Worm (Caenorhabditis elegans) whole organism, L2 larva: ENCODE results near the gene K11H3.2.

Experiments
- C34F6.9 ChIP-seq: fragments of 150-350 bp; optimal IDR thresholded peaks from 2 replicates; lab custom pipeline; 2014; ENCODE audit warnings: missing biosample characterization, missing genetic modification characterization
- F13H6.1 ChIP-seq: sonication (generic microtip); optimal IDR thresholded peaks from 2 replicates; lab custom pipeline; 2016; ENCODE audit warnings: missing genetic modification characterization, missing compliant biosample characterization
- R02D3.7 ChIP-seq: fragments of 150-350 bp; optimal IDR thresholded peaks from 2 replicates; lab custom pipeline; 2014; ENCODE audit warnings: missing biosample characterization, missing genetic modification characterization
- ZK546.5 ChIP-seq: sonication (generic microtip); optimal IDR thresholded peaks from 2 replicates; lab custom pipeline; 2017; ENCODE audit warnings: missing biosample characterization, missing genetic modification characterization
- aly-2 ChIP-seq: fragments of 150-350 bp; optimal IDR thresholded peaks from 2 replicates; lab custom pipeline; 2014; ENCODE audit warnings: missing biosample characterization, missing genetic modification characterization
- blmp-1 ChIP-seq: sonication (generic microtip); optimal IDR thresholded peaks from 2 replicates; lab custom pipeline; 2017; ENCODE audit warnings: missing genetic modification characterization, mild to moderate bottlenecking, missing compliant biosample characterization, antibody characterized with exemption, moderate library complexity; ENCODE audit not compliant: insufficient read depth
- ceh-16 ChIP-seq: fragments of 150-350 bp; optimal IDR thresholded peaks from 2 replicates; lab custom pipeline; 2014; ENCODE audit warnings: missing biosample characterization, missing genetic modification characterization
- ceh-82 ChIP-seq: fragments of 150-350 bp; optimal IDR thresholded peaks from 2 replicates; lab custom pipeline; 2014; ENCODE audit warnings: missing biosample characterization, missing genetic modification characterization
- crh-2 ChIP-seq: sonication (generic microtip); optimal IDR thresholded peaks from 2 replicates; lab custom pipeline; 2017; ENCODE audit warnings: missing biosample characterization, missing genetic modification characterization
- dmd-4 ChIP-seq: sonication (generic microtip); optimal IDR thresholded peaks from 2 replicates; lab custom pipeline; 2017; ENCODE audit warnings: missing biosample characterization, missing genetic modification characterization
- egl-27 ChIP-seq: sonication (generic microtip); optimal IDR thresholded peaks from 3 replicates; lab custom pipeline; 2017; ENCODE audit warnings: missing biosample characterization, missing genetic modification reagents, missing genetic modification characterization
- fos-1 ChIP-seq: fragments of 150-350 bp; optimal IDR thresholded peaks from 2 replicates; lab custom pipeline; 2014; ENCODE audit warnings: missing biosample characterization, missing genetic modification characterization
- gmeb-1 ChIP-seq: fragments of 150-350 bp; optimal IDR thresholded peaks from 2 replicates; lab custom pipeline; 2014; ENCODE audit warnings: missing biosample characterization, missing genetic modification characterization
- lin-11 ChIP-seq: fragments of 150-350 bp; sonication (generic microtip); optimal IDR thresholded peaks from 2 replicates; lab custom pipeline; 2014; ENCODE audit warnings: missing biosample characterization, missing genetic modification characterization, inconsistent platforms, mixed read lengths
- lsy-2 ChIP-seq, 2 experiments: fragments of 150-350 bp in 1 of 2; sonication (generic microtip) in 1 of 2; optimal IDR thresholded peaks; 2 replicates each; lab custom pipeline; 2014 to 2017; ENCODE audit warnings: missing biosample characterization in 2 of 2, missing genetic modification characterization in 2 of 2
- mab-5 ChIP-seq: fragments of 150-350 bp; optimal IDR thresholded peaks from 2 replicates; lab custom pipeline; 2014; ENCODE audit warnings: missing biosample characterization, missing genetic modification characterization
- nhr-10 ChIP-seq: sonication (generic microtip); optimal IDR thresholded peaks from 2 replicates; lab custom pipeline; 2017; ENCODE audit warnings: missing biosample characterization, missing genetic modification characterization
- nhr-129 ChIP-seq: fragments of 150-350 bp; optimal IDR thresholded peaks from 2 replicates; lab custom pipeline; 2014; ENCODE audit warnings: missing biosample characterization, missing genetic modification characterization
- nhr-21 ChIP-seq: fragments of 150-350 bp; optimal IDR thresholded peaks from 2 replicates; lab custom pipeline; 2014; ENCODE audit warnings: missing biosample characterization, missing genetic modification characterization
- nhr-23 ChIP-seq: fragments of 150-350 bp; optimal IDR thresholded peaks from 2 replicates; lab custom pipeline; 2014; ENCODE audit warnings: missing biosample characterization, missing genetic modification reagents, missing genetic modification characterization
- nhr-25 ChIP-seq: fragments of 150-350 bp; sonication (generic microtip); optimal IDR thresholded peaks from 3 replicates; lab custom pipeline; 2014; ENCODE audit warnings: missing biosample characterization, missing genetic modification characterization
- nhr-6 ChIP-seq: fragments of 150-350 bp; optimal IDR thresholded peaks from 2 replicates; lab custom pipeline; 2014; ENCODE audit warnings: missing biosample characterization, missing genetic modification characterization
- nhr-77 ChIP-seq: fragments of 150-350 bp; optimal IDR thresholded peaks from 2 replicates; lab custom pipeline; 2014; ENCODE audit warnings: missing biosample characterization, missing genetic modification characterization
- peb-1 ChIP-seq: fragments of 150-350 bp; optimal IDR thresholded peaks from 2 replicates; lab custom pipeline; 2014; ENCODE audit warnings: missing biosample characterization, missing genetic modification characterization
- sem-4 ChIP-seq: fragments of 150-350 bp; optimal IDR thresholded peaks from 2 replicates; lab custom pipeline; 2014; ENCODE audit warnings: missing biosample characterization, missing genetic modification reagents, missing genetic modification characterization
- sma-3 ChIP-seq: sonication (generic microtip); optimal IDR thresholded peaks from 2 replicates; lab custom pipeline; 2016; ENCODE audit warnings: missing genetic modification reagents, missing genetic modification characterization, missing compliant biosample characterization
- snpc-4 ChIP-seq: fragments of 150-350 bp; optimal IDR thresholded peaks from 2 replicates; lab custom pipeline; 2014; ENCODE audit warnings: missing biosample characterization, missing genetic modification characterization
- unc-39 ChIP-seq: fragments of 150-350 bp; optimal IDR thresholded peaks from 2 replicates; lab custom pipeline; 2014; ENCODE audit warnings: missing biosample characterization, missing genetic modification characterization
- unc-55 ChIP-seq: fragments of 150-350 bp; sonication (generic microtip); optimal IDR thresholded peaks from 3 replicates; lab custom pipeline; 2014; ENCODE audit warnings: missing biosample characterization, missing genetic modification reagents, missing genetic modification characterization
- unc-62 ChIP-seq: fragments of 150-350 bp; optimal IDR thresholded peaks from 2 replicates; lab custom pipeline; 2014; ENCODE audit warnings: missing biosample characterization, missing genetic modification reagents, missing genetic modification characterization
- zag-1 ChIP-seq: fragments of 150-350 bp; optimal IDR thresholded peaks from 2 replicates; lab custom pipeline; 2014; ENCODE audit warnings: missing biosample characterization, missing genetic modification characterization
- ztf-1 ChIP-seq: fragments of 200-800 bp; sonication (Bioruptor generic); conservative IDR thresholded peaks from 2 replicates; pipeline ENCODE4 v1.3.6; 2022; ENCODE audit warnings: missing genetic modification characterization, missing compliant biosample characterization
- ztf-4 ChIP-seq: fragments of 150-350 bp; optimal IDR thresholded peaks from 2 replicates; lab custom pipeline; 2014; ENCODE audit warnings: missing biosample characterization, missing genetic modification characterization

K11H3.2 gene

DNA sequence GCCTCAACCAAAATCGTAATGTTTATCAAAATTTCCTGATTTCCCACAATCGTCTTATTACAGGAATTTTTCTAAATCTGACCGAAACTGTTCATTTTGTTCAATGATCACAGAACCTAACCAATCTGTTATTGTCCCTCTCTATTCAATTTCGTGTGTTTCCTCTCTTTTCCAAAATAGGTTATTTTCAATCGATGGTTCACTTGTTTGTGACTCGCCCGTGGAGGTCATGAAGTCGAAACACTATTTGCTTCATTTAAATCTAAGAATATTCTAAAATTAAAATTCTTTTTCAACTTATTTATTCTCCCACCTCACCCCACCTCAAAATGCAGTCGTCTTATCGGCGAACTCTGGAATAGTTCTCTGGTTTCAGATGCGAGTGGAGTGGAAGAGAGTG lies 4.7 kb downstream of the K11H3.2 start:
- peak; percentile 6 for TF ChIP-seq fos-1 (tag; lab: Kevin White, UChicago)
- no peak for TF ChIP-seq lsy-2 (tag; optimal IDR thresholded peaks at IDR 0.05; lab: Kevin White, UChicago)

DNA sequence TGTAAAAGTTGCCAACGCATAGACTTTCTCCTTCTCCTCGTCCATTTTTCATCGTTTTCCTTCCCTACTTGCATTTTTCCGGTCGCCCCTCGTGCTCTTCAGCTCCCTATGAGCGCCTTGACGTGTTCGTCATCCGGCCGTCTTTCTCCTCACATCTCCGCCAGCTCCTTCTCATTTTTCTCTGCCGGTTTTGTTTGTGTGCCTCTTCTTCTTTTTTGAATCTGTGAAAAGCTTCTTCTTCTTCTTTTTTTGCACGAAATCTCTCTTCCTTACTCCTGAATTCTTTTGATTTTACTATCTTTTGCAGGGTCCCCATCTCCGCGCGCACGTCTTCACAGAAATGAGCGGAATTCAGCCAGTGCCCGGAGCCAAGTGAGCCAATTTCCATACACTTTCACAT lies 5.4 kb downstream of the K11H3.2 start, which contains the start of gene K11H3.3:
K11H3.3 (plus strand) TSS at position 308 of the 400 bp plus-strand sequence.
- TF ChIP-seq nhr-23 (tag; lab: Kevin White, UChicago) (no peak), C34F6.9 (tag; lab: Kevin White, UChicago) (peak; percentile 5), F13H6.1 (tag; lab: Kevin White, UChicago) (no peak), nhr-10 (tag; lab: Kevin White, UChicago) (no peak), nhr-129 (tag; lab: Kevin White, UChicago) (peak; percentile 10), sma-3 (GFP tag; lab: Kevin White, UChicago) (no peak), snpc-4 (no peak), dmd-4 (tag; lab: Kevin White, UChicago) (no peak), gmeb-1 (tag; lab: Kevin White, UChicago) (no peak), lin-11 (tag; lab: Kevin White, UChicago) (no peak), egl-27 (tag; lab: Kevin White, UChicago) (no peak)
- TF ChIP-seq, all 48 proteins: peak for 2

DNA sequence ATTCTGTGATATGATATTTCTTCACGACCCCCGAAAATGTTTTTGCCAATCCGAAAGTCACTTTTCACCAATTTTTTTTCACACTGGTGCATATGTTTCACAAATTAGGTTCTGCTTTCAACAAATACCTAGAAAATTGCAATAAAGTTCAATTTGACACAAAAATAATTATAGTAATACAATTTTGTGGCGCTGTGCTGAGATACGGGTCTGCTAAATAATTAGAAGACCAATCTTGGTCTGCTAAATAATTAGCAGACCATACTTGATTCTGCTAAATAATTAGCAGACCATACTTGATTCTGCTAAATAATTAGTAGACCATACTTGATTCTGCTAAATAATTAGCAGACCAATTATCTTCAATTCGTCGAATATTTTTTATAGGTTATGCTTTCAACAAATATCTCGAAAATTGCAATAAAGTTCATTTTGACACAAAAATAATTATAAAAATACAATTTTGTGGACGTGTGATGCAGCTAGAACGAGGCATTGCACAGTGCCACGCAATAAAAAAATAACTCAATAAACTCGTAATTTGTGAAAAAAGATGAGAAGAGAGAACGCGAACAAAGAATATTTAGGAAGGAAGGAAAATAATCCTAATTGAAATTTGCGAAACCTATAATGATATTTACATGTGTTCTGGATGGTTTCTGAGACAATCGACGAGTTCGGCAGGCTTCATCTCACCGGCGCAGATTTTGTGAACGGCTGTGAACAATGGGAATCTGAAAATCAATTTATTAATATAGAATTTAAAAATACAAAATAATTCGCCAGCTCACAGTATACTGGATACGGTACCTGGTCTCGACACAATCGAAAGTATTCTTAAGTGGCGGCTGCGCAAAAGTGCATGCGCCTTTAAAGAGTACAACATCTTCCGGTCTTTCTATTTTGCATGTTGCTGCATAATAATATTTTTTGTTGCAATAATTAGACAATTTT lies 7.8 kb downstream of the K11H3.2 start:
- TF ChIP-seq egl-27 (tag; lab: Kevin White, UChicago) (no peak), ceh-82 (tag; lab: Kevin White, UChicago) (no peak), nhr-21 (tag; lab: Kevin White, UChicago) (peak; percentile 7)

DNA sequence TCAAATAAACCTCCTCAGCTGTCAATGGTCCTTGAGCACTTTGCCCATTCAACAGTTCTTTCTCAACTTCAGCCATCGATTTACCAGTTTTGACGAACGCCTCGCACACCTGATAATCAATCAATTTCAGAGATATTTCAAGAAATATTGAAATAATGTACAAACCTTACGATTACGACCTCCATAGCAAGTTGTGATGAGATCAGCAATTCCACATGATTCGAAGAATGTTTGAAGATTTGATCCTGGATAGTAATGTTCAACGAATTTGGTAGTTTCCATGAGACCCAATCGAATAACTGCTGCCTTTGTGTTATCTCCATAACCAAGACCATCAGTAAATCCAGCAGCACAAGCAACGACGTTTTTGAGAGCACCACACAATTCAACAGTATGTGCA lies 8.8 kb downstream of the K11H3.2 start:
- no peak for TF ChIP-seq lin-11 (tag; lab: Kevin White, UChicago)
- no peak for TF ChIP-seq lsy-2 (tag; optimal IDR thresholded peaks at IDR 0.05; lab: Kevin White, UChicago)
- no peak for TF ChIP-seq sem-4 (tag; lab: Kevin White, UChicago)
- no peak for TF ChIP-seq unc-39 (tag; lab: Kevin White, UChicago)
- no peak for TF ChIP-seq sma-3 (GFP tag; lab: Kevin White, UChicago)
- TF ChIP-seq blmp-1 (tag; lab: Kevin White, UChicago) = no peak
- TF ChIP-seq nhr-21 (tag; lab: Kevin White, UChicago) = no peak
- no peak for TF ChIP-seq mab-5

DNA sequence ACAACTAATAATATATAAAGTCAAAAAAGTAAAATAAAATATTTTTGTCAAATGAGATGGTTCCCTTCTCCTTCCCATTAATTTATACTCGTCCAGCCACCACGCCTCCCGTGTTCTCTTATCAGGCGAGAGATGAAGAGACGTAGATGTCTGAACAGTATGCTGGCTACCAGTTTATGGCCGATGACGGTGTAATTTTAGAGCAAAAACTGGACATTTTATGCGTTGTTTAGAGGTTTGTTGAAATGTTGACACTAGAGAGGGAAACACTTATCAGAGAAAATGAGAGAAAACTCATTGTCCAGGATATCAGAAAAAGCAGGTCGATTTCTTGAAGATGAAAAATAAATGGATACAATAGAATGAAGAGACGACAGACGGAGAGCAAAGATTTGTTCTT lies 10.9 kb downstream of the K11H3.2 start:
- no peak for TF ChIP-seq F13H6.1 (tag; lab: Kevin White, UChicago)
- peak in 1 of 2 experiments; percentile 6 for TF ChIP-seq lsy-2 (tag; optimal IDR thresholded peaks at IDR 0.05; lab: Kevin White, UChicago)
- no peak for TF ChIP-seq ZK546.5 (tag; lab: Kevin White, UChicago)
- no peak for TF ChIP-seq nhr-25 (tag; lab: Kevin White, UChicago)
- TF ChIP-seq aly-2 (tag; lab: Kevin White, UChicago) = no peak
- no peak for TF ChIP-seq R02D3.7 (tag; lab: Kevin White, UChicago)
- no peak for TF ChIP-seq nhr-77
- TF ChIP-seq zag-1 (tag; lab: Kevin White, UChicago) = no peak
- TF ChIP-seq peb-1 (tag; lab: Kevin White, UChicago) = no peak
- peak; percentile 50 for TF ChIP-seq crh-2 (tag; lab: Kevin White, UChicago)
- peak; percentile 56 for TF ChIP-seq fos-1 (tag; lab: Kevin White, UChicago)
- TF ChIP-seq unc-62 = no peak
- no peak for TF ChIP-seq ztf-4
- TF ChIP-seq unc-55 (GFP tag; lab: Kevin White, UChicago) = no peak
- no peak for TF ChIP-seq nhr-129 (tag; lab: Kevin White, UChicago)
- no peak for TF ChIP-seq ceh-16 (tag; lab: Kevin White, UChicago)
- TF ChIP-seq ztf-1 (GFP tag; lab: Robert Waterston, UW) = no peak
- TF ChIP-seq nhr-6 (tag; lab: Kevin White, UChicago) = no peak
